Worm (Caenorhabditis elegans): ENCODE measurements around the gene ssp-34.

- TF ChIP-seq hnd-1 (tag; optimal IDR thresholded peaks at IDR 0.05) = no peak
- TF ChIP-seq ceh-36 (tag; optimal IDR thresholded peaks at IDR 0.05) = no peak
- TF ChIP-seq pes-1 (GFP tag; IDR thresholded peaks at IDR 0.05) = no peak
- TF ChIP-seq hmg-4 (GFP tag; optimal IDR thresholded peaks at IDR 0.05) = no peak
- TF ChIP-seq hmbx-1 (tag; optimal IDR thresholded peaks at IDR 0.05) = no peak
- TF ChIP-seq tra-4 (tag; optimal IDR thresholded peaks at IDR 0.05) = no peak
- no peak for TF ChIP-seq tbx-11 (GFP tag; IDR thresholded peaks at IDR 0.05)
Measured at ce11 chrIV:10780583-10780982, 42.2 kb upstream of the ssp-34 start, which contains the start of gene swt-3.
